Worm (Caenorhabditis elegans): ENCODE results near the gene col-88.
A peak's percentile ranks its signal among the peaks of the same experiment; 100 is the strongest.

col-88 gene

DNA sequence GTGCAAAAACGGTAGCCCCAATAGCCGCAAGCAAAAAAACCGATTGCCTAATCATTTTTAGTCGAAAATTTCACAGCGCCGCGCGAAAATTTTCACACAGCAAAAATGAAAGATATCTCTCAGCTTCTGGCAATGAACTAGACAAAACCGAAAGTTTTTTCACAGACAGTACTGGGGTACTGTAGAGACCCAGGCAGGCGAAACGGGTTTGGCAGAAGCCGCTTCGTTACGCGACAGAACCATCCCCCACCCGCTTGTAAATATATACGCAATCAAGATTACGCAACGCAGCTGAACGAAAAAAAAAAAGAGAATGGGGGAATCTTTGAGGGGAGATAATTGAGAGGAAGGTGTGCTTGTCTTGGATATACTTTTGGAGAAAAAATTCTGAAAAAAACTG lies 21.4 kb upstream of the col-88 start, which contains the start of gene H10E21.4:
TSS of gene H10E21.4 (minus strand) at position 167 of the 400 bp plus-strand sequence.
- TF ChIP-seq scrt-1 (GFP tag; IDR thresholded peaks at IDR 0.05) (no peak), aly-1 (tag; optimal IDR thresholded peaks at IDR 0.05) (no peak), hnd-1 (tag; optimal IDR thresholded peaks at IDR 0.05) (no peak), ets-7 (tag; optimal IDR thresholded peaks at IDR 0.05) (no peak), F13C5.2 (tag; optimal IDR thresholded peaks at IDR 0.05) (no peak), tbx-11 (GFP tag; IDR thresholded peaks at IDR 0.05) (no peak), ceh-36 (tag; optimal IDR thresholded peaks at IDR 0.05) (no peak), tbx-37 (GFP tag; conservative IDR thresholded peaks at IDR 0.05) (no peak), sea-1 (GFP tag; conservative IDR thresholded peaks at IDR 0.05) (no peak), pes-1 (GFP tag; IDR thresholded peaks at IDR 0.05) (no peak), hmbx-1 (tag; optimal IDR thresholded peaks at IDR 0.05) (no peak), hmg-4 (GFP tag; optimal IDR thresholded peaks at IDR 0.05) (no peak), ama-1 (optimal IDR thresholded peaks at IDR 0.05) (no peak), B0310.2 (tag; optimal IDR thresholded peaks at IDR 0.05) (no peak), tra-4 (tag; optimal IDR thresholded peaks at IDR 0.05) (no peak), ceh-13 (GFP tag; optimal IDR thresholded peaks at IDR 0.05) (no peak)

DNA sequence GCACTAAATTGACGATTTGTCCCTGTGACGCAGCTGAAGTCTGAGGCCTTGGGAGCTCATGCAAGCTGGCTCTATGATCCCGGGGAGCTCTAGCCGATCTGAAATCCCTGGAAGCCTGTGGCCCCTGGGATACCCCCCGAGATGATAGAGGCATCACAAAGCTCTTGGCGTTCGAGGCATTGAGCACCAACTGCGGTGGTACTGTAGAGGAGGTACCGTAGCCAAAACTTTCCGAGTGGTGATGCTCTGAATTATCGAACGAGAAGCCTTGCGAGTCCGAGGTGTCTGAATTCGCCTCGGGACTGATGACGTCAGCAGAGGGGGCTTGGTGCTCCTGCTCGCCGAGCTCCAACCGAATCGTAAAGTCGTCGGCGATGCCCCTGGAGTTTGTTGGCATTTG lies 19.6 kb upstream of the col-88 start:
- TF ChIP-seq ceh-36 (tag; optimal IDR thresholded peaks at IDR 0.05) (no peak), hmbx-1 (tag; optimal IDR thresholded peaks at IDR 0.05) (no peak), aly-1 (tag; optimal IDR thresholded peaks at IDR 0.05) (no peak), ets-7 (tag; optimal IDR thresholded peaks at IDR 0.05) (no peak), scrt-1 (GFP tag; IDR thresholded peaks at IDR 0.05) (no peak), sea-1 (GFP tag; conservative IDR thresholded peaks at IDR 0.05) (no peak), ama-1 (optimal IDR thresholded peaks at IDR 0.05) (no peak), tra-4 (tag; optimal IDR thresholded peaks at IDR 0.05) (no peak), tbx-37 (GFP tag; conservative IDR thresholded peaks at IDR 0.05) (no peak), hnd-1 (tag; optimal IDR thresholded peaks at IDR 0.05) (no peak), F13C5.2 (tag; optimal IDR thresholded peaks at IDR 0.05) (no peak)

DNA sequence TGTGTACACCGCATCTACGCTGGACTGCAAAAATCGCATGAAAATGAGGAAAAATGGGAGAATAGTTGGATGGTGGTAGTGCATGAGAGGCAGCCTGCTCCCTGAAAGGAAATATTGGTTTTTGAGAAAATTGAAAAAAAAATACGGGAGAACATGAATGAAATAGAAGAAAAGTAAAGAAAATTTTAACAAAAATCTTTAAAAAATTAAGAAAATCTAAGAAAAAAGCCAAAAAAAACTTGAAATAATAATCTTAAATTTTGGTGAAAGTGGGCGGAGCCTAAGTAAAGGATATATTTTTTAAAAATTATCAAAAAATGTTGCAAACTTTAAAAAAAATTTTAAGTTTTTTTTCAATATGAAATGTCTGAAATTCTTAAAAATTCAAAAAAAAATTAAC lies 17.0 kb upstream of the col-88 start, which contains the start of gene H10E21.5:
TSS of gene H10E21.5 (minus strand) at position 101 of the 400 bp plus-strand sequence.
- TF ChIP-seq hmbx-1 (tag; optimal IDR thresholded peaks at IDR 0.05) (no peak), ceh-36 (tag; optimal IDR thresholded peaks at IDR 0.05) (no peak), tbx-37 (GFP tag; conservative IDR thresholded peaks at IDR 0.05) (no peak), tbx-11 (GFP tag; IDR thresholded peaks at IDR 0.05) (no peak), B0310.2 (tag; optimal IDR thresholded peaks at IDR 0.05) (no peak), ets-7 (tag; optimal IDR thresholded peaks at IDR 0.05) (no peak), pes-1 (GFP tag; IDR thresholded peaks at IDR 0.05) (no peak)

DNA sequence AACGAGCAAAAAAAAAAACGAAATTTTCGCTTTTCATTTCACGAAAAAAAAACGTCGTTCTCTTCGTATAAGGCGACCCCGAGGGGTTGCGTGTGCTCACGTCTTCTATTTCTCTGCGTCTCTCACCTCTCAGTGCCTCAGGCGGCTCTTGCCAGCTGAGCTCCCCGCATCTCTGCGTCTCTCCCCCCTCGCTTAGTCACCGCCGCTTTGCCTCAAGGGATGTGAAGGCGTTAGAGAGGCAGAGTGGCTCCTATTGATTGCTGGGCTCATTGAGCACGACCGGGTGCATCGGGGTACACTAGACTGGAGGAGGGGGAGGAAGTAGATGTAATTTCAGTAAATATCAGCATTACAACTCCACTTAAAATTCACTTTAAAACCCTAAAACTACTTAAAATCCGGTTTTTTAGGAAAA lies 15.3 kb upstream of the col-88 start:
- TF ChIP-seq hmg-4 (GFP tag; optimal IDR thresholded peaks at IDR 0.05) (peak; percentile 41), ceh-36 (tag; optimal IDR thresholded peaks at IDR 0.05) (no peak)

DNA sequence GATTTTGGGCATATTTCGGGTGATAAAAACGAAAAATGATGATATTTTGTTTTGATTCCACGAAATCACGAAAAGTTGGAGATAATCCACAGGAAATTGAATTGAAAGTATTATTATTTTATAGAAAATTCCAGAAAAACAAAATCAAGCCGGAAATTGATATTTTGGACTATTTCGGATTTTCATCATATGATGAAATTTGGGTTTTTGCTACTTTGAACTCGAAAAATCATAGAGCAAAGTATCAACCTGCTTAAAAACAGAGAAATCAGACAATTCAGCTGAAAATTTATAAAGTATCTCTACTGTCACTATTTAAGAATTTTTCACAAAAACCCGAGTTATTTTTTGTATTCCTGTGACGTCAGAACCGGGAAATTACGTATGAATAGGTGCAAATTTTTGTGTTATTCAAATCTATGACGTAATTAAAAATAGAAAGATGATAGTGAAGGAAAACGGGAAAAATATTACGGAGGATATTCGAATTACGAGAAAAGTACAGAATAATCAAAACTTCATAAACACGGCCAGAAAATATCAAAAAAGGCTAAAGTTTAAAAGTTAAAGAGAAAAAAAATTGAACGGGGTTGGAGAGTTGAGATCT lies 13.4 kb upstream of the col-88 start:
- no peak for TF ChIP-seq hnd-1 (tag; optimal IDR thresholded peaks at IDR 0.05)
- TF ChIP-seq sea-1 (GFP tag; conservative IDR thresholded peaks at IDR 0.05): no peak
- no peak for TF ChIP-seq ama-1 (optimal IDR thresholded peaks at IDR 0.05)
- no peak for TF ChIP-seq hmg-4 (GFP tag; optimal IDR thresholded peaks at IDR 0.05)
- TF ChIP-seq tbx-11 (GFP tag; IDR thresholded peaks at IDR 0.05): no peak
- TF ChIP-seq ceh-13 (GFP tag; optimal IDR thresholded peaks at IDR 0.05): no peak
- no peak for TF ChIP-seq scrt-1 (GFP tag; IDR thresholded peaks at IDR 0.05)
- TF ChIP-seq tra-4 (tag; optimal IDR thresholded peaks at IDR 0.05): no peak
- no peak for TF ChIP-seq F13C5.2 (tag; optimal IDR thresholded peaks at IDR 0.05)
- no peak for TF ChIP-seq tbx-37 (GFP tag; conservative IDR thresholded peaks at IDR 0.05)
- TF ChIP-seq flt-1 (GFP tag; IDR thresholded peaks at IDR 0.05): no peak
- no peak for TF ChIP-seq aly-1 (tag; optimal IDR thresholded peaks at IDR 0.05)
- TF ChIP-seq hmbx-1 (tag; optimal IDR thresholded peaks at IDR 0.05): no peak
- no peak for TF ChIP-seq B0310.2 (tag; optimal IDR thresholded peaks at IDR 0.05)
- TF ChIP-seq ets-7 (tag; optimal IDR thresholded peaks at IDR 0.05): no peak
- no peak for TF ChIP-seq ceh-36 (tag; optimal IDR thresholded peaks at IDR 0.05)
- TF ChIP-seq pes-1 (GFP tag; IDR thresholded peaks at IDR 0.05): no peak

DNA sequence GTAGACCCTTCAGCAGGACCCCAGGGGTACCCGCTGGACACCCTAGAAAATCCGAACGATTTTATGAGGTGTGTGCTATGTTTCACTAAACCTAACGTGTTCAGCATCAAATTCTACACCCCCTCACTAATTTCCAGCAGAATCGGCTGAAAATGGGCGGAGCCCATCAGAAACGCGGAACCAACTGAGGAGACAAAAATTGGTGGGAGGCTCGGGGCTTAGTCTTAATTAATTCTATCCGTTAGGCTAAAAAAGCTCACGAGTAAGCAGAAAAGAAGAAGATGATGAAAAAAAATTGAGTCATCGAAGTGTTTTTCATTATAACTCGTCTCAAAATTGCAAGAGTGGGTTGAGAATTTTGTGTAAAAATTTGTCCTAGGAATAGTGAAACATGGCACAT lies 12.0 kb upstream of the col-88 start:
- TF ChIP-seq tbx-11 (GFP tag; IDR thresholded peaks at IDR 0.05) (no peak), hnd-1 (tag; optimal IDR thresholded peaks at IDR 0.05) (no peak), tbx-37 (GFP tag; conservative IDR thresholded peaks at IDR 0.05) (no peak), F13C5.2 (tag; optimal IDR thresholded peaks at IDR 0.05) (no peak), hmg-4 (GFP tag; optimal IDR thresholded peaks at IDR 0.05) (no peak), aly-1 (tag; optimal IDR thresholded peaks at IDR 0.05) (no peak), ama-1 (optimal IDR thresholded peaks at IDR 0.05) (no peak), sea-1 (GFP tag; conservative IDR thresholded peaks at IDR 0.05) (no peak), tra-4 (tag; optimal IDR thresholded peaks at IDR 0.05) (no peak), B0310.2 (tag; optimal IDR thresholded peaks at IDR 0.05) (no peak), ceh-36 (tag; optimal IDR thresholded peaks at IDR 0.05) (no peak), hmbx-1 (tag; optimal IDR thresholded peaks at IDR 0.05) (no peak), ets-7 (tag; optimal IDR thresholded peaks at IDR 0.05) (no peak), ceh-13 (GFP tag; optimal IDR thresholded peaks at IDR 0.05) (no peak), flt-1 (GFP tag; IDR thresholded peaks at IDR 0.05) (no peak), pes-1 (GFP tag; IDR thresholded peaks at IDR 0.05) (no peak), scrt-1 (GFP tag; IDR thresholded peaks at IDR 0.05) (no peak)

DNA sequence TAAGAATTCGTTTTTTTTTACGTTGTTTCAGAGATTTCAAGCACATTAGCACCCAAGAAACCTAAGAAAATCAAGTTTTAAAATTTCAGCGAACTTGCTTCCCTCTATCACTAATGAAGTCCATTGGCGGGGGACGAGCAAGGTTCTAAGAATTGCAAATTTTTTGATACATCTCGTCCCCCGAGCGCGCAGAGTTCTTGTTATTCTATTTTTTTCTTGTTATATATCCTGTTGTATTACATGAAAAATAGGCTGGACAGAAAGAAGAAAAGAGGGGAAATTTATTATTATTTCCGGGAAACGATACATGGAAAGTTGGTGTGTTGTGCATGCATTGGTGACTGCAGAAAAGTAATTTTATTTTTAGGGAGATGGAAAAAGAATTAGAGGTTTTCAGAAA lies 11.2 kb upstream of the col-88 start:
- TF ChIP-seq ets-7 (tag; optimal IDR thresholded peaks at IDR 0.05) (no peak), aly-1 (tag; optimal IDR thresholded peaks at IDR 0.05) (no peak), hnd-1 (tag; optimal IDR thresholded peaks at IDR 0.05) (no peak), pes-1 (GFP tag; IDR thresholded peaks at IDR 0.05) (no peak), ceh-13 (GFP tag; optimal IDR thresholded peaks at IDR 0.05) (no peak), ama-1 (optimal IDR thresholded peaks at IDR 0.05) (no peak), tbx-37 (GFP tag; conservative IDR thresholded peaks at IDR 0.05) (no peak), ceh-36 (tag; optimal IDR thresholded peaks at IDR 0.05) (no peak), sea-1 (GFP tag; conservative IDR thresholded peaks at IDR 0.05) (no peak), hmbx-1 (tag; optimal IDR thresholded peaks at IDR 0.05) (no peak), F13C5.2 (tag; optimal IDR thresholded peaks at IDR 0.05) (no peak), flt-1 (GFP tag; IDR thresholded peaks at IDR 0.05) (no peak), tra-4 (tag; optimal IDR thresholded peaks at IDR 0.05) (no peak), scrt-1 (GFP tag; IDR thresholded peaks at IDR 0.05) (no peak), hmg-4 (GFP tag; optimal IDR thresholded peaks at IDR 0.05) (no peak), B0310.2 (tag; optimal IDR thresholded peaks at IDR 0.05) (no peak), tbx-11 (GFP tag; IDR thresholded peaks at IDR 0.05) (no peak)

All from whole organism, early embryonic.